Fruit fly (Drosophila melanogaster) whole organism, embryonic: Measurements from ENCODE around the gene CG13026.

Source experiments
- Atf6 ChIP-seq: fragments of 200-800 bp; sonication (Bioruptor generic); IDR thresholded peaks from 2 replicates; pipeline ENCODE4 v1.3.6; 2022; ENCODE audit warnings: missing biosample characterization, missing genetic modification characterization
- CG11695 ChIP-seq: fragments of 200-800 bp; sonication (Bioruptor generic); IDR thresholded peaks from 3 replicates; pipeline ENCODE4 v1.3.6; 2022; ENCODE audit warnings: missing biosample characterization, missing genetic modification characterization
- CG17328 ChIP-seq: fragments of 200-800 bp; sonication (Bioruptor generic); IDR thresholded peaks from 2 replicates; pipeline ENCODE4 v1.3.6; 2022; ENCODE audit warnings: missing biosample characterization, missing genetic modification characterization
- HHEX ChIP-seq: fragments of 200-800 bp; sonication (Bioruptor generic); optimal IDR thresholded peaks from 3 replicates; lab custom pipeline; 2017; ENCODE audit warnings: missing biosample characterization, mild to moderate bottlenecking, missing genetic modification characterization, missing genetic modification reagents
- Hr39 ChIP-seq: fragments of >200 bp; optimal IDR thresholded peaks from 2 replicates; lab custom pipeline; 2017
- TFAM ChIP-seq: fragments of 200-800 bp; sonication (Bioruptor generic); optimal IDR thresholded peaks from 2 replicates; lab custom pipeline; 2017; ENCODE audit warnings: missing biosample characterization, missing genetic modification characterization, inconsistent platforms
- croc ChIP-seq: fragments of 200-800 bp; sonication (Bioruptor generic); conservative IDR thresholded peaks from 3 replicates; pipeline ENCODE4 v1.3.6; 2022; ENCODE audit warnings: missing biosample characterization, missing genetic modification characterization
- dmrt11E ChIP-seq: fragments of 200-800 bp; sonication (Bioruptor generic); optimal IDR thresholded peaks from 3 replicates; lab custom pipeline; 2018; ENCODE audit warnings: missing biosample characterization, mild to moderate bottlenecking, missing genetic modification characterization, moderate library complexity
- her ChIP-seq: fragments of 200-800 bp; sonication (Bioruptor generic); optimal IDR thresholded peaks from 2 replicates; lab custom pipeline; 2016; ENCODE audit warnings: missing biosample characterization, missing genetic modification characterization
- org-1 ChIP-seq: fragments of 200-800 bp; sonication (Bioruptor generic); optimal IDR thresholded peaks from 2 replicates; lab custom pipeline; 2017; ENCODE audit warnings: missing biosample characterization, missing genetic modification characterization
- repo ChIP-seq: fragments of 200-800 bp; sonication (Bioruptor generic); optimal IDR thresholded peaks from 2 replicates; lab custom pipeline; 2016; ENCODE audit warnings: missing biosample characterization, missing genetic modification characterization
- sc ChIP-seq, 3 experiments: fragments of >200 bp in 2 of 3; fragments of 200-800 bp in 1 of 3; sonication (Bioruptor generic) in 1 of 3; optimal IDR thresholded peaks; 2 replicates in 2 of 3; 3 replicates in 1 of 3; lab custom pipeline; 2017; ENCODE audit warnings: mild to moderate bottlenecking in 1 of 3, missing biosample characterization in 1 of 3, missing genetic modification characterization in 1 of 3, missing genetic modification reagents in 1 of 3
- sr ChIP-seq: fragments of 200-800 bp; sonication (Bioruptor generic); IDR thresholded peaks from 3 replicates; pipeline ENCODE4 v1.3.6; 2022; ENCODE audit warnings: missing biosample characterization, missing genetic modification characterization

dm6 chr3L:16682371-16682770 lies 43.6 kb downstream of the CG13026 start:
- TF ChIP-seq org-1 (no peak), TFAM (GFP tag; lab: Kevin White, UChicago) (no peak), repo (GFP tag; lab: Kevin White, UChicago) (no peak), croc (GFP tag; lab: Robert Waterston, UW) (no peak), CG17328 (GFP tag; lab: Robert Waterston, UW) (no peak), sc (optimal IDR thresholded peaks at IDR 0.05; lab: Kevin White, UChicago) (no peak), sc (GFP tag; optimal IDR thresholded peaks at IDR 0.05; lab: Kevin White, UChicago) (no peak), Hr39 (lab: Kevin White, UChicago) (no peak), CG11695 (GFP tag; lab: Robert Waterston, UW) (no peak), her (GFP tag; lab: Kevin White, UChicago) (no peak), Atf6 (no peak), dmrt11E (tag; lab: Kevin White, UChicago) (no peak), HHEX (no peak), sr (GFP tag; lab: Robert Waterston, UW) (no peak)
